ENCODE assay signal across 1 fruit fly cellular context in the genomic region with DNA sequence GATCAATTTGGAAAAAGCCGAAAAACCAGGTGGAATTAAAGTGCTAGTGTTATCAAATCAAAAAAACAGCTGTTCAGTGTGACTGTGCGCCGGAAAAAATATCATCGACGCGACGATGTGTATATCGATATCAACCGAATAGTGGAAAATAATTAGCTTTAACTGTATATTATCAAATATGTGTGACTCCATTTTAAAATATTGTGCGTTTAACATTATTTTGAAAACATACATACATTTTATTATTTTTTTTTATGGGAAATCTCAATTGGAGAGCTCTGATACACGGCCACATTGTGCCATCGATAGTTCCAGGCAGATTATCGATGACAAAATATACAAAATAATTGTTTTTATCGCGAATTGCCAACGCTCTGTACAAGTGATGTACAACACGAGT.
TF ChIP-seq lines count a peak whose summit lies in the region.

A gene (minus strand): TSS at position 75 of the 400 bp plus-strand sequence.
A gene (plus strand): TSS at position 347 of the 400 bp plus-strand sequence.

TF ChIP-seq in whole organism, embryonic, 481 proteins besides CTCF, POLR2A, EP300 and RAD21 (continued from another document and continues in another):
- TF ChIP-seq Vsx1 (GFP tag; optimal IDR thresholded peaks at IDR 0.05; lab: Kevin White, UChicago) (peak; percentile 80), Lim3 (GFP tag; IDR thresholded peaks at IDR 0.05; lab: Robert Waterston, UW) (no peak), Taf1 (GFP tag; IDR thresholded peaks at IDR 0.05; lab: Robert Waterston, UW) (no peak), Awh (GFP tag; IDR thresholded peaks at IDR 0.05; lab: Robert Waterston, UW) (no peak), mam (GFP tag; optimal IDR thresholded peaks at IDR 0.05; lab: Kevin White, UChicago) (peak; percentile 17), da (GFP tag; optimal IDR thresholded peaks at IDR 0.05; lab: Kevin White, UChicago) (no peak), CG5953 (GFP tag; IDR thresholded peaks at IDR 0.05; lab: Robert Waterston, UW) (no peak), CG14860 (GFP tag; IDR thresholded peaks at IDR 0.05; lab: Robert Waterston, UW; ENCODE audit: partially characterized antibody) (peak; percentile 79), Six4 (GFP tag; optimal IDR thresholded peaks at IDR 0.05; lab: Kevin White, UChicago) (no peak), CG9215 (GFP tag; IDR thresholded peaks at IDR 0.05; lab: Robert Waterston, UW) (0 out of 2 replicates have a peak, but pooled peaks have one; percentile 15), ac (GFP tag; optimal IDR thresholded peaks at IDR 0.05; lab: Kevin White, UChicago) (no peak), CG4282 (GFP tag; optimal IDR thresholded peaks at IDR 0.05; lab: Kevin White, UChicago) (no peak), esg (GFP tag; conservative IDR thresholded peaks at IDR 0.05; lab: Robert Waterston, UW) (no peak), HHEX (GFP tag; optimal IDR thresholded peaks at IDR 0.05; lab: Kevin White, UChicago) (no peak), oc (tag; optimal IDR thresholded peaks at IDR 0.05; lab: Kevin White, UChicago) (no peak), Ptx1 (GFP tag; IDR thresholded peaks at IDR 0.05; lab: Robert Waterston, UW) (no peak), CG10267 (tag; optimal IDR thresholded peaks at IDR 0.05; lab: Kevin White, UChicago) (peak; percentile 52), CG4854 (GFP tag; optimal IDR thresholded peaks at IDR 0.05; lab: Kevin White, UChicago) (no peak), fru (optimal IDR thresholded peaks at IDR 0.05; lab: Kevin White, UChicago) (no peak), CG12236 (GFP tag; optimal IDR thresholded peaks at IDR 0.05; lab: Kevin White, UChicago) (no peak), lmd (GFP tag; IDR thresholded peaks at IDR 0.05; lab: Robert Waterston, UW) (no peak), sc (optimal IDR thresholded peaks at IDR 0.05; lab: Kevin White, UChicago) (no peak), sc (GFP tag; optimal IDR thresholded peaks at IDR 0.05; lab: Kevin White, UChicago) (no peak), Lhr (GFP tag; optimal IDR thresholded peaks at IDR 0.05; lab: Kevin White, UChicago) (no peak), CG12155 (GFP tag; optimal IDR thresholded peaks at IDR 0.05; lab: Kevin White, UChicago) (no peak), CG10654 (GFP tag; optimal IDR thresholded peaks at IDR 0.05; lab: Kevin White, UChicago) (no peak), CG10565 (GFP tag; optimal IDR thresholded peaks at IDR 0.05; lab: Kevin White, UChicago) (no peak), lab (GFP tag; optimal IDR thresholded peaks at IDR 0.05; lab: Kevin White, UChicago) (no peak), hth (optimal IDR thresholded peaks at IDR 0.05; lab: Kevin White, UChicago) (no peak), vfl (GFP tag; optimal IDR thresholded peaks at IDR 0.05; lab: Kevin White, UChicago) (peak; percentile 2), CG7839 (tag; optimal IDR thresholded peaks at IDR 0.05; lab: Kevin White, UChicago) (no peak), org-1 (GFP tag; optimal IDR thresholded peaks at IDR 0.05; lab: Kevin White, UChicago) (no peak), zen (tag; optimal IDR thresholded peaks at IDR 0.05; lab: Kevin White, UChicago) (no peak), Nf-YA (GFP tag; IDR thresholded peaks at IDR 0.05; lab: Robert Waterston, UW) (no peak), Drgx (GFP tag; IDR thresholded peaks at IDR 0.05; lab: Robert Waterston, UW) (no peak), Opbp (GFP tag; IDR thresholded peaks at IDR 0.05; lab: Robert Waterston, UW; ENCODE audit: partially characterized antibody) (no peak; the same call in 2 of the 3 replicates), PHDP (tag; optimal IDR thresholded peaks at IDR 0.05; lab: Kevin White, UChicago) (no peak), CG30403 (GFP tag; optimal IDR thresholded peaks at IDR 0.05; lab: Kevin White, UChicago) (peak; percentile 17), CG3995 (GFP tag; optimal IDR thresholded peaks at IDR 0.05; lab: Kevin White, UChicago) (peak; percentile 56), crol (GFP tag; IDR thresholded peaks at IDR 0.05; lab: Robert Waterston, UW) (no peak), HLH54F (GFP tag; optimal IDR thresholded peaks at IDR 0.05; lab: Kevin White, UChicago) (no peak), CG1024 (GFP tag; IDR thresholded peaks at IDR 0.05; lab: Robert Waterston, UW) (no peak), Oaz (GFP tag; IDR thresholded peaks at IDR 0.05; lab: Robert Waterston, UW) (no peak), usp (GFP tag; optimal IDR thresholded peaks at IDR 0.05; lab: Kevin White, UChicago) (no peak), CG7987 (GFP tag; optimal IDR thresholded peaks at IDR 0.05; lab: Kevin White, UChicago) (no peak), Ets65A (GFP tag; lab: Kevin White, UChicago) (peak; percentile 79), Elba2 (GFP tag; optimal IDR thresholded peaks at IDR 0.05; lab: Kevin White, UChicago) (no peak), CG33213 (GFP tag; optimal IDR thresholded peaks at IDR 0.05; lab: Kevin White, UChicago) (no peak), Abd-B (GFP tag; optimal IDR thresholded peaks at IDR 0.05; lab: Kevin White, UChicago) (peak; percentile 15), pho (GFP tag; optimal IDR thresholded peaks at IDR 0.05; lab: Kevin White, UChicago) (peak; percentile 3), Fer1 (GFP tag; optimal IDR thresholded peaks at IDR 0.05; lab: Kevin White, UChicago) (no peak), pzg (GFP tag; optimal IDR thresholded peaks at IDR 0.05; lab: Kevin White, UChicago) (peak; percentile 44), corto (GFP tag; optimal IDR thresholded peaks at IDR 0.05; lab: Kevin White, UChicago) (no peak), sob (GFP tag; IDR thresholded peaks at IDR 0.05; lab: Robert Waterston, UW) (no peak), sqz (GFP tag; optimal IDR thresholded peaks at IDR 0.05; lab: Kevin White, UChicago) (peak; percentile 1), sna (GFP tag; IDR thresholded peaks at IDR 0.05; lab: Robert Waterston, UW; ENCODE audit: partially characterized antibody) (peak; percentile 81), CG6791 (GFP tag; IDR thresholded peaks at IDR 0.05; lab: Robert Waterston, UW; ENCODE audit: partially characterized antibody) (peak; percentile 62; the same call in 2 of the 3 replicates), CG9817 (tag; optimal IDR thresholded peaks at IDR 0.05; lab: Kevin White, UChicago) (no peak), zfh1 (GFP tag; IDR thresholded peaks at IDR 0.05; lab: Robert Waterston, UW) (no peak), CG18011 (GFP tag; optimal IDR thresholded peaks at IDR 0.05; lab: Kevin White, UChicago) (no peak), bsh (GFP tag; optimal IDR thresholded peaks at IDR 0.05; lab: Kevin White, UChicago) (no peak), caup (GFP tag; optimal IDR thresholded peaks at IDR 0.05; lab: Kevin White, UChicago; ENCODE audit: severe bottlenecking) (no peak), CG17328 (GFP tag; IDR thresholded peaks at IDR 0.05; lab: Robert Waterston, UW) (no peak), CG16815 (GFP tag; optimal IDR thresholded peaks at IDR 0.05; lab: Kevin White, UChicago) (no peak), CG10321 (GFP tag; IDR thresholded peaks at IDR 0.05; lab: Robert Waterston, UW) (no peak), Tbp (GFP tag; optimal IDR thresholded peaks at IDR 0.05; lab: Kevin White, UChicago) (no peak), H2.0 (GFP tag; IDR thresholded peaks at IDR 0.05; lab: Robert Waterston, UW) (no peak), Jarid2 (GFP tag; optimal IDR thresholded peaks at IDR 0.05; lab: Kevin White, UChicago) (no peak), pita (GFP tag; optimal IDR thresholded peaks at IDR 0.05; lab: Kevin White, UChicago) (no peak), CG30431 (GFP tag; optimal IDR thresholded peaks at IDR 0.05; lab: Kevin White, UChicago) (no peak), ap (GFP tag; IDR thresholded peaks at IDR 0.05; lab: Robert Waterston, UW) (no peak), CG18599 (GFP tag; optimal IDR thresholded peaks at IDR 0.05; lab: Kevin White, UChicago) (no peak), zfh2 (GFP tag; optimal IDR thresholded peaks at IDR 0.05; lab: Kevin White, UChicago) (no peak), CG11085 (GFP tag; IDR thresholded peaks at IDR 0.05; lab: Robert Waterston, UW) (no peak), CG11560 (tag; IDR thresholded peaks at IDR 0.05; lab: Robert Waterston, UW) (no peak), CG10543 (GFP tag; optimal IDR thresholded peaks at IDR 0.05; lab: Kevin White, UChicago) (no peak), ind (GFP tag; optimal IDR thresholded peaks at IDR 0.05; lab: Kevin White, UChicago) (no peak), ATbp (GFP tag; optimal IDR thresholded peaks at IDR 0.05; lab: Kevin White, UChicago) (no peak), CG3281 (GFP tag; optimal IDR thresholded peaks at IDR 0.05; lab: Kevin White, UChicago) (no peak), cato (GFP tag; optimal IDR thresholded peaks at IDR 0.05; lab: Kevin White, UChicago; ENCODE audit: borderline replicate concordance) (no peak), ara (GFP tag; IDR thresholded peaks at IDR 0.05; lab: Robert Waterston, UW) (no peak), tx (GFP tag; optimal IDR thresholded peaks at IDR 0.05; lab: Kevin White, UChicago) (no peak), CG1832 (GFP tag; optimal IDR thresholded peaks at IDR 0.05; lab: Kevin White, UChicago) (no peak), CG42726 (GFP tag; IDR thresholded peaks at IDR 0.05; lab: Robert Waterston, UW; ENCODE audit: partially characterized antibody) (no peak), BEAF-32 (GFP tag; optimal IDR thresholded peaks at IDR 0.05; lab: Kevin White, UChicago) (peak; percentile 90), Bdp1 (GFP tag; optimal IDR thresholded peaks at IDR 0.05; lab: Kevin White, UChicago) (no peak), CG12659 (GFP tag; optimal IDR thresholded peaks at IDR 0.05; lab: Kevin White, UChicago) (peak; percentile 35), CG16863 (GFP tag; optimal IDR thresholded peaks at IDR 0.05; lab: Kevin White, UChicago) (no peak), NC2β (GFP tag; optimal IDR thresholded peaks at IDR 0.05; lab: Kevin White, UChicago) (no peak), CG15696 (tag; optimal IDR thresholded peaks at IDR 0.05; lab: Kevin White, UChicago) (no peak), Doc2 (GFP tag; IDR thresholded peaks at IDR 0.05; lab: Robert Waterston, UW) (no peak), CG15269 (tag; optimal IDR thresholded peaks at IDR 0.05; lab: Kevin White, UChicago) (no peak), CG17802 (tag; optimal IDR thresholded peaks at IDR 0.05; lab: Kevin White, UChicago) (no peak), CG31365 (tag; optimal IDR thresholded peaks at IDR 0.05; lab: Kevin White, UChicago) (no peak), CG12391 (tag; optimal IDR thresholded peaks at IDR 0.05; lab: Kevin White, UChicago) (peak; percentile 47), Dad (GFP tag; optimal IDR thresholded peaks at IDR 0.05; lab: Kevin White, UChicago) (no peak), CG11456 (GFP tag; IDR thresholded peaks at IDR 0.05; lab: Robert Waterston, UW) (no peak), CG17829 (tag; optimal IDR thresholded peaks at IDR 0.05; lab: Kevin White, UChicago) (no peak), maf-S (GFP tag; optimal IDR thresholded peaks at IDR 0.05; lab: Kevin White, UChicago) (no peak), CG13296 (GFP tag; optimal IDR thresholded peaks at IDR 0.05; lab: Kevin White, UChicago) (no peak), wek (GFP tag; optimal IDR thresholded peaks at IDR 0.05; lab: Kevin White, UChicago) (no peak), CG8089 (GFP tag; optimal IDR thresholded peaks at IDR 0.05; lab: Kevin White, UChicago) (no peak), eyg (GFP tag; optimal IDR thresholded peaks at IDR 0.05; lab: Kevin White, UChicago) (no peak), CG8359 (GFP tag; optimal IDR thresholded peaks at IDR 0.05; lab: Kevin White, UChicago; ENCODE audit: borderline replicate concordance) (no peak), Hmr (GFP tag; optimal IDR thresholded peaks at IDR 0.05; lab: Kevin White, UChicago) (no peak), pfk (GFP tag; optimal IDR thresholded peaks at IDR 0.05; lab: Kevin White, UChicago) (no peak), chif (GFP tag; optimal IDR thresholded peaks at IDR 0.05; lab: Kevin White, UChicago) (peak in 1 of 2 experiments; percentile 11), CG8290 (GFP tag; optimal IDR thresholded peaks at IDR 0.05; lab: Kevin White, UChicago) (peak; percentile 38), CG8290 (tag; optimal IDR thresholded peaks at IDR 0.05; lab: Kevin White, UChicago) (no peak), row (GFP tag; IDR thresholded peaks at IDR 0.05; lab: Robert Waterston, UW) (peak; percentile 70), Hr3 (GFP tag; optimal IDR thresholded peaks at IDR 0.05; lab: Kevin White, UChicago) (no peak), cg (GFP tag; optimal IDR thresholded peaks at IDR 0.05; lab: Kevin White, UChicago) (no peak), CG3163 (GFP tag; optimal IDR thresholded peaks at IDR 0.05; lab: Kevin White, UChicago) (no peak), nerfin-2 (GFP tag; IDR thresholded peaks at IDR 0.05; lab: Robert Waterston, UW; ENCODE audit: partially characterized antibody) (peak; percentile 75), tup (GFP tag; optimal IDR thresholded peaks at IDR 0.05; lab: Kevin White, UChicago) (no peak), NfI (GFP tag; optimal IDR thresholded peaks at IDR 0.05; lab: Kevin White, UChicago) (no peak), Myb (GFP tag; optimal IDR thresholded peaks at IDR 0.05; lab: Kevin White, UChicago) (peak; percentile 21), CG6765 (GFP tag; optimal IDR thresholded peaks at IDR 0.05; lab: Kevin White, UChicago) (no peak), B-H2 (GFP tag; optimal IDR thresholded peaks at IDR 0.05; lab: Kevin White, UChicago) (no peak), CG2129 (GFP tag; IDR thresholded peaks at IDR 0.05; lab: Robert Waterston, UW; ENCODE audit: partially characterized antibody) (peak; percentile 49), dmrt11E (tag; optimal IDR thresholded peaks at IDR 0.05; lab: Kevin White, UChicago) (peak; percentile 14), HLH3B (GFP tag; IDR thresholded peaks at IDR 0.05; lab: Robert Waterston, UW) (no peak), dati (GFP tag; IDR thresholded peaks at IDR 0.05; lab: Robert Waterston, UW) (no peak), CG2875 (GFP tag; optimal IDR thresholded peaks at IDR 0.05; lab: Kevin White, UChicago) (no peak), Trl (optimal IDR thresholded peaks at IDR 0.05; lab: Kevin White, UChicago) (no peak), Trl (GFP tag; optimal IDR thresholded peaks at IDR 0.05; lab: Kevin White, UChicago) (no peak), Doc3 (GFP tag; IDR thresholded peaks at IDR 0.05; lab: Robert Waterston, UW; ENCODE audit: partially characterized antibody) (peak; percentile 71), twi (tag; optimal IDR thresholded peaks at IDR 0.05; lab: Kevin White, UChicago) (no peak), hkb (optimal IDR thresholded peaks at IDR 0.05; lab: Kevin White, UChicago) (peak; percentile 36), hkb (GFP tag; IDR thresholded peaks at IDR 0.05; lab: Robert Waterston, UW) (no peak), CG4360 (GFP tag; IDR thresholded peaks at IDR 0.05; lab: Robert Waterston, UW) (no peak), ken (GFP tag; IDR thresholded peaks at IDR 0.05; lab: Robert Waterston, UW) (no peak)
